Worm (Caenorhabditis elegans) whole organism, L2 larva: ENCODE measurements around the gene Y39G8B.5.

Experiments used
- ama-1 ChIP-seq: fragments of 150-350 bp; optimal IDR thresholded peaks from 2 replicates; lab custom pipeline; 2018; ENCODE audit warnings: inconsistent platforms
- mab-5 ChIP-seq: fragments of 150-350 bp; optimal IDR thresholded peaks from 2 replicates; lab custom pipeline; 2014; ENCODE audit warnings: missing biosample characterization, missing genetic modification characterization

- TF ChIP-seq mab-5 (tag; lab: Kevin White, UChicago) = no peak
- no peak for TF ChIP-seq ama-1 (lab: Kevin White, UChicago)
Observed at ce11 chrII:13964325-13964724, 27.3 kb downstream of the Y39G8B.5 start.
